Fruit fly (Drosophila melanogaster) whole organism, pupa: Measurements from ENCODE around the gene CG11381.

ENCODE experiments used
- CG12605 ChIP-seq: fragments of 200-800 bp; sonication (Bioruptor generic); IDR thresholded peaks from 2 replicates; pipeline ENCODE4 v1.3.6; 2022; ENCODE audit warnings: missing biosample characterization, missing genetic modification characterization
- CG15710 ChIP-seq: fragments of 200-800 bp; sonication (Bioruptor generic); optimal IDR thresholded peaks from 2 replicates; lab custom pipeline; 2018; ENCODE audit warnings: missing biosample characterization, mild to moderate bottlenecking, missing genetic modification characterization, moderate library complexity
- CG17806 ChIP-seq: fragments of 200-800 bp; sonication (Bioruptor generic); optimal IDR thresholded peaks from 2 replicates; lab custom pipeline; 2018; ENCODE audit warnings: missing biosample characterization, mild to moderate bottlenecking, missing genetic modification characterization, moderate library complexity
- CG34367 ChIP-seq: fragments of 200-800 bp; sonication (Bioruptor generic); optimal IDR thresholded peaks from 2 replicates; lab custom pipeline; 2018; ENCODE audit warnings: missing biosample characterization, mild to moderate bottlenecking, missing genetic modification characterization
- CG4496 ChIP-seq: fragments of 200-800 bp; sonication (Bioruptor generic); IDR thresholded peaks from 3 replicates; pipeline ENCODE4 v1.3.6; 2022; ENCODE audit warnings: missing biosample characterization, missing genetic modification characterization
- CG8159 ChIP-seq: fragments of 200-800 bp; sonication (Bioruptor generic); optimal IDR thresholded peaks from 3 replicates; lab custom pipeline; 2018; ENCODE audit warnings: missing biosample characterization, mild to moderate bottlenecking, missing genetic modification characterization, moderate library complexity
- CG9948 ChIP-seq: fragments of 200-800 bp; sonication (Bioruptor generic); optimal IDR thresholded peaks from 2 replicates; lab custom pipeline; 2018; ENCODE audit warnings: missing biosample characterization, mild to moderate bottlenecking, missing genetic modification characterization, moderate library complexity
- D1 ChIP-seq: fragments of 200-800 bp; sonication (Bioruptor generic); optimal IDR thresholded peaks from 2 replicates; lab custom pipeline; 2018; ENCODE audit warnings: missing biosample characterization, mild to moderate bottlenecking, missing genetic modification characterization, moderate library complexity
- Ets98B ChIP-seq: fragments of 200-800 bp; sonication (Bioruptor generic); IDR thresholded peaks from 2 replicates; pipeline ENCODE4 v1.3.6; 2022; ENCODE audit warnings: missing biosample characterization, missing genetic modification characterization
- Pif1A ChIP-seq: fragments of 200-800 bp; sonication (Bioruptor generic); optimal IDR thresholded peaks from 3 replicates; lab custom pipeline; 2016; ENCODE audit warnings: missing biosample characterization, missing genetic modification characterization
- Pif1B ChIP-seq: fragments of 200-800 bp; sonication (Bioruptor generic); optimal IDR thresholded peaks from 3 replicates; lab custom pipeline; 2016; ENCODE audit warnings: missing biosample characterization, missing genetic modification characterization
- Snoo ChIP-seq: fragments of 200-800 bp; sonication (Bioruptor generic); optimal IDR thresholded peaks from 3 replicates; lab custom pipeline; 2017; ENCODE audit warnings: missing biosample characterization, mild to moderate bottlenecking, missing genetic modification characterization, inconsistent platforms
- rn ChIP-seq: fragments of 200-800 bp; sonication (Bioruptor generic); IDR thresholded peaks from 2 replicates; pipeline ENCODE4 v1.3.6; 2022; ENCODE audit warnings: missing biosample characterization, missing genetic modification characterization

CG11381 gene

DNA sequence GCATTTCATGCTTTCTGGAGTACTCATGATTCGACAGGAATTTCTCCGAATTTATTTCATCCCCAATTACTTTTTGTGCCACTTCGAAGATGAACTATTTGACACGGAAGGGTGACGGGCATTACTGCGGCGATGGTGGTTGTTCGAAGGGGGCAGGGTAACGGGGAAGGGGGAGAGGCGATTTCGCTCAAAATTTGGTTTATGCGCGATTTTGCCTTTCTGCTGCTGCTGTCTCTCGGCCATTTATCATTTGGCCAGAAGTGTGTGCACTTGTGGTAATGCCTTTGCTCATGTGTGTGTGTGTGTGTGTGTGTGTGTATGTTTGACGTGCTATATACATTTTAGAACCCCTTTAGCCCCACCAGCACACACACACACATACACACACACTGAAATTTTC lies 49.4 kb downstream of the CG11381 start:
- TF ChIP-seq D1 (tag; lab: Kevin White, UChicago) (no peak), Ets98B (GFP tag; lab: Robert Waterston, UW) (no peak), CG34367 (tag; lab: Kevin White, UChicago) (no peak), CG17806 (tag; lab: Kevin White, UChicago) (no peak), CG12605 (GFP tag; lab: Robert Waterston, UW) (no peak), rn (GFP tag; lab: Robert Waterston, UW) (no peak), CG4496 (GFP tag; lab: Robert Waterston, UW) (no peak), CG9948 (tag; lab: Kevin White, UChicago) (no peak), Pif1A (GFP tag; lab: Kevin White, UChicago) (no peak), CG15710 (tag; lab: Kevin White, UChicago) (no peak), Snoo (tag; lab: Kevin White, UChicago) (no peak), Pif1B (no peak), CG8159 (tag; lab: Kevin White, UChicago) (no peak)
- TF ChIP-seq, all 21 proteins: peak for 0
